Worm (Caenorhabditis elegans): ENCODE measurements around the gene mltn-12.

DNA sequence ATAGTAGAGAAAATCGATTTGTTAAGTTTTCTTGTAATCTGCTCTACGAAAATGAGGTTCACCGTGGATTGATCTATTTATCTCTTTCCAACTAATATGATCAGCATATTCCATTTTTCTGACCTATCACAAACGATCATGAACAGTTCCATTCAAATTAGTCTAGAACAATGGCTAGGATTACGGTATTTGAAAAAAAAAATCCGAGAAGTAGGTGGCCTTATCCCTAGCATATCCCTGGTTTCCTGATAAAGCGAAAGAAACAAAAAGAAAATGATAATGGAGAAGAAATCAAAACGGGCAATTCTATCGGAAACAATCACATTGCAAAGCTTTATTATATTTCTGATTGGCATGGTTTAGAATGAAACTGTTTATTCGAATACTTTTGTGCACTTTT is at the start of gene mltn-12:
- TF ChIP-seq pha-4 (tag; optimal IDR thresholded peaks at IDR 0.05) (no peak), M03D4.4 (tag; optimal IDR thresholded peaks at IDR 0.05) (no peak), nhr-76 (tag; optimal IDR thresholded peaks at IDR 0.05) (no peak), mep-1 (tag; optimal IDR thresholded peaks at IDR 0.05) (no peak), elt-1 (tag; optimal IDR thresholded peaks at IDR 0.05; ENCODE audit: borderline replicate concordance, insufficient read depth) (no peak), ztf-11 (tag; optimal IDR thresholded peaks at IDR 0.05) (no peak), nhr-12 (tag; optimal IDR thresholded peaks at IDR 0.05) (no peak), nhr-237 (tag; optimal IDR thresholded peaks at IDR 0.05) (no peak), ces-1 (GFP tag; optimal IDR thresholded peaks at IDR 0.05) (no peak), zip-8 (tag; optimal IDR thresholded peaks at IDR 0.05) (no peak), lsy-2 (tag; optimal IDR thresholded peaks at IDR 0.05) (no peak)

Measured in whole organism, mixed stage, embryonic.